Worm (Caenorhabditis elegans) whole organism, L1 larva: Measurements from ENCODE around the gene cutl-15.

ENCODE experiments used
- C16A3.4 ChIP-seq: fragments of 150-350 bp; optimal IDR thresholded peaks from 2 replicates; lab custom pipeline; 2014; ENCODE audit warnings: missing biosample characterization, missing genetic modification characterization
- C34B4.2 ChIP-seq: sonication (generic microtip); optimal IDR thresholded peaks from 2 replicates; lab custom pipeline; 2017; ENCODE audit warnings: mild to moderate bottlenecking, missing genetic modification characterization, missing compliant biosample characterization
- alr-1 ChIP-seq: fragments of 200-800 bp; sonication (Bioruptor generic); optimal IDR thresholded peaks from 2 replicates; lab custom pipeline; 2018; ENCODE audit warnings: borderline replicate concordance, mild to moderate bottlenecking, missing genetic modification characterization, missing compliant biosample characterization
- aly-2 ChIP-seq: fragments of 150-350 bp; optimal IDR thresholded peaks from 2 replicates; lab custom pipeline; 2014; ENCODE audit warnings: missing biosample characterization, missing genetic modification characterization
- ceh-8 ChIP-seq: fragments of 200-800 bp; sonication (Bioruptor generic); optimal IDR thresholded peaks from 2 replicates; lab custom pipeline; 2018; ENCODE audit warnings: mild to moderate bottlenecking, missing genetic modification characterization, moderate library complexity, missing compliant biosample characterization
- ceh-90 ChIP-seq: sonication (generic microtip); optimal IDR thresholded peaks from 2 replicates; lab custom pipeline; 2016; ENCODE audit warnings: missing genetic modification characterization, missing compliant biosample characterization
- ces-1 ChIP-seq: fragments of 150-350 bp; optimal IDR thresholded peaks from 2 replicates; lab custom pipeline; 2014; ENCODE audit warnings: missing biosample characterization, missing genetic modification reagents, missing genetic modification characterization
- efl-1 ChIP-seq, 4 experiments: fragments of 150-350 bp; optimal IDR thresholded peaks in 3 of 4; peaks in 1 of 4; 1 replicate in 1 of 4; 2 replicates in 3 of 4; lab custom pipeline; 2014; ENCODE audit warnings: missing biosample characterization in 2 of 4, missing genetic modification characterization in 2 of 4, missing genetic modification reagents in 2 of 4
- efl-3 ChIP-seq: fragments of 200-800 bp; sonication (Bioruptor generic); optimal IDR thresholded peaks from 2 replicates; lab custom pipeline; 2018; ENCODE audit warnings: mild to moderate bottlenecking, missing genetic modification characterization, missing compliant biosample characterization
- elt-2 ChIP-seq: sonication (generic microtip); optimal IDR thresholded peaks from 2 replicates; lab custom pipeline; 2016; ENCODE audit warnings: missing genetic modification characterization, mild to moderate bottlenecking, inconsistent platforms, missing compliant biosample characterization, missing genetic modification reagents
- elt-3 ChIP-seq, 6 experiments: fragments of 150-350 bp in 1 of 6; sonication (generic microtip); optimal IDR thresholded peaks; 2 replicates each; lab custom pipeline; 2017 to 2018; ENCODE audit warnings: missing biosample characterization in 6 of 6, missing genetic modification characterization in 6 of 6, inconsistent platforms in 1 of 6
- fkh-4 ChIP-seq: sonication (generic microtip); optimal IDR thresholded peaks from 2 replicates; lab custom pipeline; 2016; ENCODE audit warnings: missing compliant biosample characterization, missing genetic modification characterization, borderline replicate concordance
- fos-1 ChIP-seq: fragments of 150-350 bp; optimal IDR thresholded peaks from 2 replicates; lab custom pipeline; 2014; ENCODE audit warnings: missing biosample characterization, missing genetic modification characterization
- hlh-17 ChIP-seq: fragments of 200-800 bp; sonication (Bioruptor generic); optimal IDR thresholded peaks from 2 replicates; lab custom pipeline; 2018; ENCODE audit warnings: missing genetic modification characterization, mild to moderate bottlenecking, missing compliant biosample characterization, moderate library complexity, borderline replicate concordance
- isw-1 ChIP-seq: fragments of 200-800 bp; sonication (Bioruptor generic); IDR thresholded peaks from 2 replicates; pipeline ENCODE4 v1.3.6; 2022; ENCODE audit warnings: missing genetic modification characterization, missing compliant biosample characterization
- jun-1 ChIP-seq: fragments of 150-350 bp; optimal IDR thresholded peaks from 2 replicates; lab custom pipeline; 2014; ENCODE audit warnings: missing biosample characterization, missing genetic modification reagents, missing genetic modification characterization
- lin-14 ChIP-seq: fragments of 200-800 bp; sonication (Bioruptor generic); optimal IDR thresholded peaks from 2 replicates; lab custom pipeline; 2018; ENCODE audit warnings: mild to moderate bottlenecking, missing genetic modification characterization, moderate library complexity, missing compliant biosample characterization
- lin-15B ChIP-seq: fragments of 150-350 bp; sonication (generic microtip); optimal IDR thresholded peaks from 3 replicates; lab custom pipeline; 2014; ENCODE audit warnings: missing biosample characterization, missing genetic modification characterization
- lir-3 ChIP-seq: sonication (generic microtip); optimal IDR thresholded peaks from 2 replicates; lab custom pipeline; 2016; ENCODE audit warnings: mild to moderate bottlenecking, missing genetic modification characterization, moderate library complexity, missing compliant biosample characterization; ENCODE audit not compliant: poor library complexity
- lsy-2 ChIP-seq, 2 experiments: fragments of 150-350 bp; optimal IDR thresholded peaks; 2 replicates each; lab custom pipeline; 2014; ENCODE audit warnings: missing biosample characterization in 2 of 2, missing genetic modification characterization in 2 of 2
- mab-9 ChIP-seq: fragments of 200-800 bp; sonication (Bioruptor generic); IDR thresholded peaks from 2 replicates; pipeline ENCODE4 v1.3.6; 2022; ENCODE audit warnings: missing genetic modification reagents, missing genetic modification characterization, missing compliant biosample characterization
- mdl-1 ChIP-seq, 2 experiments: fragments of 150-350 bp; optimal IDR thresholded peaks; 2 replicates each; lab custom pipeline; 2014 to 2017; ENCODE audit warnings: missing biosample characterization in 2 of 2, missing genetic modification characterization in 2 of 2, inconsistent platforms in 1 of 2
- nhr-11 ChIP-seq: fragments of 150-350 bp; optimal IDR thresholded peaks from 2 replicates; lab custom pipeline; 2014; ENCODE audit warnings: missing biosample characterization, missing genetic modification characterization
- nhr-12 ChIP-seq: sonication (generic microtip); optimal IDR thresholded peaks from 2 replicates; lab custom pipeline; 2017; ENCODE audit warnings: missing biosample characterization, missing genetic modification characterization
- nhr-20 ChIP-seq: sonication (generic microtip); optimal IDR thresholded peaks from 2 replicates; lab custom pipeline; 2016; ENCODE audit warnings: mild to moderate bottlenecking, missing genetic modification characterization, missing compliant biosample characterization
- nhr-47 ChIP-seq: sonication (generic microtip); optimal IDR thresholded peaks from 2 replicates; lab custom pipeline; 2016; ENCODE audit warnings: mild to moderate bottlenecking, missing genetic modification characterization, moderate library complexity, missing compliant biosample characterization
- nhr-71 ChIP-seq: sonication (generic microtip); optimal IDR thresholded peaks from 2 replicates; lab custom pipeline; 2016; ENCODE audit warnings: mild to moderate bottlenecking, missing genetic modification characterization, moderate library complexity, missing compliant biosample characterization
- nhr-76 ChIP-seq: sonication (generic microtip); optimal IDR thresholded peaks from 2 replicates; lab custom pipeline; 2017; ENCODE audit warnings: missing biosample characterization, missing genetic modification characterization
- nhr-77 ChIP-seq: fragments of 150-350 bp; optimal IDR thresholded peaks from 2 replicates; lab custom pipeline; 2014; ENCODE audit warnings: missing biosample characterization, missing genetic modification characterization
- nhr-84 ChIP-seq: sonication (generic microtip); optimal IDR thresholded peaks from 2 replicates; lab custom pipeline; 2017; ENCODE audit warnings: missing biosample characterization, missing genetic modification characterization
- nhr-85 ChIP-seq: sonication (generic microtip); peaks from one replicate; lab custom pipeline; 2016; ENCODE audit warnings: missing genetic modification characterization, inconsistent platforms, missing compliant biosample characterization
- pag-3 ChIP-seq: sonication (generic microtip); optimal IDR thresholded peaks from 2 replicates; lab custom pipeline; 2017; ENCODE audit warnings: missing genetic modification characterization, mild to moderate bottlenecking, missing compliant biosample characterization, antibody characterized with exemption, borderline replicate concordance; ENCODE audit not compliant: insufficient read depth
- pqm-1 ChIP-seq: sonication (generic microtip); optimal IDR thresholded peaks from 3 replicates; lab custom pipeline; 2017; ENCODE audit warnings: missing biosample characterization, missing genetic modification characterization
- rnt-1 ChIP-seq: sonication (generic microtip); optimal IDR thresholded peaks from 2 replicates; lab custom pipeline; 2016; ENCODE audit warnings: mild to moderate bottlenecking, missing genetic modification characterization, moderate library complexity, missing compliant biosample characterization
- snu-23 ChIP-seq: sonication (generic microtip); optimal IDR thresholded peaks from 2 replicates; lab custom pipeline; 2016; ENCODE audit warnings: missing genetic modification characterization, missing compliant biosample characterization
- sox-4 ChIP-seq: sonication (generic microtip); optimal IDR thresholded peaks from 2 replicates; lab custom pipeline; 2016; ENCODE audit warnings: missing genetic modification characterization, missing compliant biosample characterization
- unc-62 ChIP-seq: fragments of 150-350 bp; optimal IDR thresholded peaks from 2 replicates; lab custom pipeline; 2014; ENCODE audit warnings: missing biosample characterization, missing genetic modification reagents, missing genetic modification characterization
- vab-15 ChIP-seq: sonication (generic microtip); optimal IDR thresholded peaks from 2 replicates; lab custom pipeline; 2017; ENCODE audit warnings: missing genotype, mild to moderate bottlenecking, missing genetic modification characterization, missing compliant biosample characterization
- zag-1 ChIP-seq: fragments of 150-350 bp; optimal IDR thresholded peaks from 2 replicates; lab custom pipeline; 2014; ENCODE audit warnings: missing biosample characterization, missing genetic modification characterization
- zip-4 ChIP-seq: fragments of 200-800 bp; sonication (Bioruptor generic); optimal IDR thresholded peaks from 2 replicates; lab custom pipeline; 2018; ENCODE audit warnings: mild to moderate bottlenecking, missing genetic modification characterization, moderate library complexity, missing compliant biosample characterization

Gene cutl-15

DNA sequence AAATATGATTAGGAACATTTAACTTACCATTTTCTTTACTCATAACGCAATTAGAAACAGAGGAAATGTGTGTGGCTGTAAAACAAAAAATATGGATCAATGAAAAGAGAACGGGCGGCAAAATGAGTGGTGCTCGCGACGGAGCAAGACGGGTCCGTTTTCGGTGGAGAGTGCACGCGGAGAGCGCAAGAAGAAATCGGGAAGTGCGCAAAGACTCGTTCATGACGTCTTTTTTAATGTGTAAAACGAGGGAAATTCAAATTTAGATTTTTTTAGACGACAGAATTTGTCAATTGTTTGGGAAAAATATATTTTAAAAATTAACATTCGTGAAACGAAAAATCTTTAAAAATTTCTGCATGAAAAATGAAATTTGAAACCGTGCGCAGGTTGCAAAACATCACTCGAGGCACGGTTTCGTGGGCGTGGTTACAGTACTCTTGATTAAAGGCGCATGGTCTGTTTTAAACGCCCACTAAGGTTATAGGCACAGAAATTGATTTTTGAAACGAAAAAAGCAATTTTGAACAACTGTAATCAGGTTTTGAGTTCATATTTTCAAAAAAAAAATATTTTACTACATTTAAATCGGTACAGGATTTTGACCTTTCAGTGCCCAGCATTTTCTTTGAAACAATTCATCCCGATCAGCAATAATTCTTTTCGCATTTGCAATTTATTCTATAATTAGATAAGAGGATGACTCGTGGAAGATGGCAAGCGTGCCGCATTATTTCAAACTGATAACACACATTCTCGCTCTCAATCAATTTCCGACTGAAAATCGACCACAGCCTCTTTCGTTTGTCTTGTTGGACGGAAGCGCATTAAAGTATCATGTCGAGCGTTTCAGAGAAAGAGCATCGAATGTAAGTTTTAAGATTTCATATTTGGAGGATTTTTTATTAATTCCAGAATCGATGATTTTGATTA is 22.0 kb upstream of the cutl-15 start, which contains the start of the genes szy-20 and C18E9.5 (continued):
- peak; percentile 87 for TF ChIP-seq isw-1 (GFP tag; lab: Robert Waterston, UW)
- peak; percentile 21 for TF ChIP-seq zag-1
- TF ChIP-seq mdl-1 (tag; optimal IDR thresholded peaks at IDR 0.05; lab: Kevin White, UChicago): peak in 1 of 2 experiments; percentile 65
- peak; percentile 58 for TF ChIP-seq elt-2 (tag; lab: Kevin White, UChicago)
- peak; percentile 54 for TF ChIP-seq nhr-77 (tag; lab: Kevin White, UChicago)
- TF ChIP-seq fos-1: peak; percentile 74
- peak; percentile 54 for TF ChIP-seq zip-4 (GFP tag; lab: Kevin White, UChicago)
- TF ChIP-seq nhr-71 (tag; lab: Kevin White, UChicago): peak; percentile 93
- TF ChIP-seq jun-1 (tag; lab: Kevin White, UChicago): peak; percentile 84
- TF ChIP-seq sox-4 (tag; lab: Kevin White, UChicago): peak; percentile 22
- TF ChIP-seq nhr-85: peak; percentile 88
- TF ChIP-seq pag-3 (tag; lab: Kevin White, UChicago): no peak
- TF ChIP-seq nhr-84: no peak
- peak; percentile 60 for TF ChIP-seq fkh-4 (tag; lab: Kevin White, UChicago)
- TF ChIP-seq pqm-1: no peak
- peak; percentile 89 for TF ChIP-seq snu-23 (GFP tag; lab: Kevin White, UChicago)
- peak; percentile 91 for TF ChIP-seq rnt-1 (tag; lab: Kevin White, UChicago)
- no peak for TF ChIP-seq alr-1 (tag; lab: Kevin White, UChicago)
- no peak for TF ChIP-seq vab-15 (tag; lab: Kevin White, UChicago)
- peak; percentile 72 for TF ChIP-seq lin-15B (tag; lab: Kevin White, UChicago)
- no peak for TF ChIP-seq hlh-17 (GFP tag; lab: Kevin White, UChicago)
- TF ChIP-seq aly-2: peak; percentile 72
- peak; percentile 98 to 99 for TF ChIP-seq efl-1 (optimal IDR thresholded peaks at IDR 0.05; lab: Kevin White, UChicago)
- peak; percentile 97 to 100 for TF ChIP-seq efl-1 (GFP tag; optimal IDR thresholded peaks at IDR 0.05 in 1 of 2; lab: Kevin White, UChicago)
- TF ChIP-seq nhr-12 (tag; lab: Kevin White, UChicago): no peak
- TF ChIP-seq ceh-90 (tag; lab: Kevin White, UChicago): peak; percentile 38
- TF ChIP-seq C16A3.4: peak; percentile 73
- peak; percentile 62; the same call in 1 of the 2 replicates for TF ChIP-seq mab-9 (GFP tag; lab: Robert Waterston, UW)
- no peak for TF ChIP-seq efl-3 (GFP tag; lab: Kevin White, UChicago)
- peak; percentile 61 for TF ChIP-seq nhr-11
- peak; percentile 93 for TF ChIP-seq nhr-47
- no peak for TF ChIP-seq unc-62
- TF ChIP-seq nhr-76 (tag; lab: Kevin White, UChicago): no peak
- no peak for TF ChIP-seq C34B4.2 (tag; lab: Kevin White, UChicago)
- TF ChIP-seq lir-3 (tag; lab: Kevin White, UChicago): peak; percentile 36
- TF ChIP-seq lin-14: peak; percentile 90
- TF ChIP-seq ceh-8 (GFP tag; lab: Kevin White, UChicago): peak; percentile 72
- peak; percentile 91 for TF ChIP-seq lsy-2 (tag; optimal IDR thresholded peaks at IDR 0.05; lab: Kevin White, UChicago)
- TF ChIP-seq nhr-20 (tag; lab: Kevin White, UChicago): peak; percentile 87
- TF ChIP-seq ces-1 (GFP tag; lab: Kevin White, UChicago): no peak
- TF ChIP-seq elt-3 (tag; optimal IDR thresholded peaks at IDR 0.05; lab: Kevin White, UChicago): peak in 2 of 6 experiments; percentile 2 to 46
- TF ChIP-seq, all 84 proteins: peak for 59
